Worm (Caenorhabditis elegans): Measurements from ENCODE around the gene hrde-1.
A peak's percentile ranks its signal among the peaks of the same experiment; 100 is the strongest.

The hrde-1 gene

ce11 chrIII:4170903-4171377 lies 5.0 kb downstream of the hrde-1 start, which contains the start of the genes rnf-121 and C16C10.4:
Gene rnf-121, minus strand, starts transcription at chrIII:4170953.
Gene C16C10.4, plus strand, starts transcription at chrIII:4171336.
- peak; percentile 26 to 64 (median 34) for TF ChIP-seq ceh-82 (tag; optimal IDR thresholded peaks at IDR 0.05)
- peak; percentile 75 for TF ChIP-seq snpc-4 (tag; optimal IDR thresholded peaks at IDR 0.05)
- no peak for TF ChIP-seq ets-5 (GFP tag; IDR thresholded peaks at IDR 0.05)
- TF ChIP-seq nhr-28 (tag; optimal IDR thresholded peaks at IDR 0.05): no peak
- TF ChIP-seq unc-30 (tag; optimal IDR thresholded peaks at IDR 0.05): no peak
- no peak for TF ChIP-seq aha-1 (tag; optimal IDR thresholded peaks at IDR 0.05)
- TF ChIP-seq lin-13 (GFP tag; optimal IDR thresholded peaks at IDR 0.05): no peak
- TF ChIP-seq isw-1 (GFP tag; IDR thresholded peaks at IDR 0.05): peak; percentile 35; the same call in 1 of the 2 replicates
- no peak for TF ChIP-seq ces-1 (GFP tag; optimal IDR thresholded peaks at IDR 0.05)
- TF ChIP-seq nhr-19 (GFP tag; conservative IDR thresholded peaks at IDR 0.05): peak; percentile 60
- TF ChIP-seq F16B12.6 (tag; optimal IDR thresholded peaks at IDR 0.05): peak; percentile 38
- TF ChIP-seq aly-2 (tag; optimal IDR thresholded peaks at IDR 0.05): peak; percentile 67
- peak; percentile 21 for TF ChIP-seq C04F5.9 (tag; optimal IDR thresholded peaks at IDR 0.05)
- peak; percentile 69 to 74 for TF ChIP-seq lsy-2 (tag; optimal IDR thresholded peaks at IDR 0.05)
- no peak for TF ChIP-seq pag-3 (tag; optimal IDR thresholded peaks at IDR 0.05; ENCODE audit: borderline replicate concordance, insufficient read depth)
- peak; percentile 89 for TF ChIP-seq hpl-2 (GFP tag; optimal IDR thresholded peaks at IDR 0.05)
- peak; percentile 88 for TF ChIP-seq rnt-1 (tag; optimal IDR thresholded peaks at IDR 0.05)
- no peak for TF ChIP-seq fkh-4 (tag; optimal IDR thresholded peaks at IDR 0.05; ENCODE audit: borderline replicate concordance)
- TF ChIP-seq elt-2 (tag; optimal IDR thresholded peaks at IDR 0.05): peak; percentile 28
- no peak for TF ChIP-seq fos-1 (tag; optimal IDR thresholded peaks at IDR 0.05)
- TF ChIP-seq dpl-1 (GFP tag; optimal IDR thresholded peaks at IDR 0.05): peak; percentile 48 to 72 (median 70)
- TF ChIP-seq nhr-20 (tag; optimal IDR thresholded peaks at IDR 0.05): peak; percentile 64
- peak; percentile 90 for TF ChIP-seq unc-130 (tag; optimal IDR thresholded peaks at IDR 0.05)
- no peak for TF ChIP-seq blmp-1 (tag; optimal IDR thresholded peaks at IDR 0.05)
- TF ChIP-seq unc-98 (GFP tag; IDR thresholded peaks at IDR 0.05): no peak
- TF ChIP-seq nhr-12 (tag; optimal IDR thresholded peaks at IDR 0.05): no peak
- no peak for TF ChIP-seq unc-62 (GFP tag; optimal IDR thresholded peaks at IDR 0.05)
- no peak for TF ChIP-seq zag-1 (tag; optimal IDR thresholded peaks at IDR 0.05)
- TF ChIP-seq mdl-1 (tag; optimal IDR thresholded peaks at IDR 0.05): peak in 1 of 2 experiments; percentile 43
- TF ChIP-seq nhr-84 (tag; optimal IDR thresholded peaks at IDR 0.05): no peak
- TF ChIP-seq lin-39 (tag; optimal IDR thresholded peaks at IDR 0.05): peak; percentile 60
- peak; percentile 47 for TF ChIP-seq grh-1 (GFP tag; IDR thresholded peaks at IDR 0.05)
- TF ChIP-seq ztf-4 (tag; optimal IDR thresholded peaks at IDR 0.05): peak; percentile 51
- peak; percentile 67 for TF ChIP-seq tbx-2 (tag; optimal IDR thresholded peaks at IDR 0.05)
- TF ChIP-seq ztf-11 (tag; optimal IDR thresholded peaks at IDR 0.05): peak in 1 of 2 experiments; percentile 74
- TF ChIP-seq nhr-76 (tag; optimal IDR thresholded peaks at IDR 0.05): no peak
- no peak for TF ChIP-seq hlh-17 (GFP tag; optimal IDR thresholded peaks at IDR 0.05; ENCODE audit: borderline replicate concordance)
- peak; percentile 47 for TF ChIP-seq egl-13 (tag; optimal IDR thresholded peaks at IDR 0.05)
- no peak for TF ChIP-seq Y116A8C.19 (tag; optimal IDR thresholded peaks at IDR 0.05; ENCODE audit: borderline replicate concordance)
- no peak for TF ChIP-seq ceh-8 (GFP tag; optimal IDR thresholded peaks at IDR 0.05)
- TF ChIP-seq swsn-7 (tag; optimal IDR thresholded peaks at IDR 0.05): peak; percentile 67
- TF ChIP-seq pax-3 (tag; optimal IDR thresholded peaks at IDR 0.05): no peak
- no peak for TF ChIP-seq mef-2 (tag; optimal IDR thresholded peaks at IDR 0.05)
- peak; percentile 76 for TF ChIP-seq nhr-47 (tag; optimal IDR thresholded peaks at IDR 0.05)
- TF ChIP-seq lin-14 (GFP tag; optimal IDR thresholded peaks at IDR 0.05): no peak
- 0 out of 2 replicates have a peak, but pooled peaks have one; percentile 23 for TF ChIP-seq mab-9 (GFP tag; IDR thresholded peaks at IDR 0.05)
- no peak for TF ChIP-seq C34B4.2 (tag; optimal IDR thresholded peaks at IDR 0.05)
- no peak for TF ChIP-seq sup-37 (GFP tag; optimal IDR thresholded peaks at IDR 0.05)
- TF ChIP-seq nhr-71 (tag; optimal IDR thresholded peaks at IDR 0.05): peak; percentile 76
- TF ChIP-seq zip-4 (GFP tag; optimal IDR thresholded peaks at IDR 0.05): no peak
- TF ChIP-seq alr-1 (tag; optimal IDR thresholded peaks at IDR 0.05; ENCODE audit: borderline replicate concordance): no peak
- peak; percentile 45 for TF ChIP-seq jun-1 (tag; optimal IDR thresholded peaks at IDR 0.05)

All from whole organism, L1 larva.